Worm (Caenorhabditis elegans): ENCODE measurements around the gene F37A4.6.

- TF ChIP-seq nhr-25 (tag; optimal IDR thresholded peaks at IDR 0.05) = no peak
- TF ChIP-seq ztf-11 (tag; optimal IDR thresholded peaks at IDR 0.05) = no peak
- no peak for TF ChIP-seq zag-1 (tag; optimal IDR thresholded peaks at IDR 0.05)
- no peak for TF ChIP-seq nhr-23 (tag; optimal IDR thresholded peaks at IDR 0.05)
- no peak for TF ChIP-seq ceh-9 (tag; optimal IDR thresholded peaks at IDR 0.05)
- TF ChIP-seq ceh-82 (tag; optimal IDR thresholded peaks at IDR 0.05) = no peak
- no peak for TF ChIP-seq nhr-237 (tag; optimal IDR thresholded peaks at IDR 0.05)
- TF ChIP-seq mdl-1 (tag; optimal IDR thresholded peaks at IDR 0.05) = no peak
- TF ChIP-seq fos-1 (tag; optimal IDR thresholded peaks at IDR 0.05) = no peak
- TF ChIP-seq pqm-1 (tag; optimal IDR thresholded peaks at IDR 0.05) = no peak
Measured at ce11 chrIII:6752612-6753011, 47.0 kb downstream of the F37A4.6 start.
